Worm (Caenorhabditis elegans): Measurements from ENCODE around the gene C54E4.4.

DNA sequence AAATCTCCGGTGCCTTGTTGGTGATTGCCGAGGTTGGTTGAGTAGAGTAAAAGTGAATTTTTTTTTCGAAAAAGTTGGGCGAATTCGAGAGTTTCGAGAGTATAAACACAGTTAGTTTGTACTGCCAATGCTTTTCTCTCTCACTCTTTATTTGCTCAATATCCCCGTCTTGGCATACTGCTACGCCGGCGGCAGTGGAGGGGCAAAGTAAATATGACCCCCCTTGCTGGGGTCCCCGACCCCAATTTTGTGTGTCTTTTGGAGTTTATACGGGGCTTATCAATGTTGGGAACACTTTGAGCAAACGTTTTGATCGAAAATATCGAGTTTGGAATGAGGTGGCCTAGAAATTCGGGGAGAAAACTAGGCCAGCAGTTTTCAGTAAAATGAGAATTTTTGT lies at the start of gene C54E4.4:
- TF ChIP-seq nhr-76 (tag; optimal IDR thresholded peaks at IDR 0.05) (no peak), pqm-1 (tag; optimal IDR thresholded peaks at IDR 0.05) (no peak), pha-4 (tag; optimal IDR thresholded peaks at IDR 0.05) (peak; percentile 87), nhr-25 (tag; optimal IDR thresholded peaks at IDR 0.05) (no peak), snpc-4 (tag; optimal IDR thresholded peaks at IDR 0.05) (no peak)

Measured in whole organism, L3 larva.